Fruit fly (Drosophila melanogaster) whole organism, embryonic: ENCODE measurements around the gene CG32313.

Experiments
- Ada2b ChIP-seq: fragments of 200-800 bp; sonication (Bioruptor generic); IDR thresholded peaks from 2 replicates; pipeline ENCODE4 v1.3.6; 2022; ENCODE audit warnings: missing biosample characterization, missing genetic modification characterization
- B-H2 ChIP-seq: fragments of 200-800 bp; sonication (Bioruptor generic); optimal IDR thresholded peaks from 2 replicates; lab custom pipeline; 2018; ENCODE audit warnings: missing biosample characterization, mild to moderate bottlenecking, missing genetic modification characterization
- CG1024 ChIP-seq: fragments of 200-800 bp; sonication (Bioruptor generic); IDR thresholded peaks from 2 replicates; pipeline ENCODE4 v1.3.6; 2022; ENCODE audit warnings: missing biosample characterization, missing genetic modification characterization
- CG12299 ChIP-seq: fragments of 200-800 bp; sonication (Bioruptor generic); optimal IDR thresholded peaks from 2 replicates; lab custom pipeline; 2018; ENCODE audit warnings: missing biosample characterization, mild to moderate bottlenecking, missing genetic modification characterization
- CG13296 ChIP-seq: fragments of 200-800 bp; sonication (Bioruptor generic); optimal IDR thresholded peaks from 3 replicates; lab custom pipeline; 2018; ENCODE audit warnings: missing biosample characterization, mild to moderate bottlenecking, missing genetic modification characterization
- CG14710 ChIP-seq: fragments of 200-800 bp; sonication (Bioruptor generic); optimal IDR thresholded peaks from 3 replicates; lab custom pipeline; 2019; ENCODE audit warnings: missing biosample characterization, mild to moderate bottlenecking, missing genetic modification characterization, moderate library complexity
- CG1647 ChIP-seq: fragments of 200-800 bp; sonication (Bioruptor generic); optimal IDR thresholded peaks from 3 replicates; lab custom pipeline; 2016; ENCODE audit warnings: missing biosample characterization, missing genetic modification characterization
- CG17359 ChIP-seq: fragments of 200-800 bp; sonication (Bioruptor generic); optimal IDR thresholded peaks from 3 replicates; lab custom pipeline; 2018; ENCODE audit warnings: missing biosample characterization, mild to moderate bottlenecking, missing genetic modification characterization, moderate library complexity
- CG17912 ChIP-seq: fragments of 200-800 bp; sonication (Bioruptor generic); optimal IDR thresholded peaks from 2 replicates; lab custom pipeline; 2018; ENCODE audit warnings: missing biosample characterization, mild to moderate bottlenecking, missing genetic modification characterization
- CG18599 ChIP-seq: fragments of 200-800 bp; sonication (Bioruptor generic); optimal IDR thresholded peaks from 3 replicates; lab custom pipeline; 2017; ENCODE audit warnings: missing biosample characterization, missing genetic modification characterization, mild to moderate bottlenecking, moderate library complexity, missing genetic modification reagents
- CG18764 ChIP-seq: fragments of 200-800 bp; sonication (Bioruptor generic); optimal IDR thresholded peaks from 3 replicates; lab custom pipeline; 2016; ENCODE audit warnings: missing biosample characterization, missing genetic modification characterization
- CG30403 ChIP-seq: fragments of 200-800 bp; sonication (Bioruptor generic); optimal IDR thresholded peaks from 3 replicates; lab custom pipeline; 2016; ENCODE audit warnings: missing biosample characterization, missing genetic modification characterization
- CG32772 ChIP-seq: fragments of 200-800 bp; sonication (Bioruptor generic); IDR thresholded peaks from 2 replicates; pipeline ENCODE4 v1.3.6; 2022; ENCODE audit warnings: missing biosample characterization, missing genetic modification characterization
- CG42726 ChIP-seq: fragments of 200-800 bp; sonication (Bioruptor generic); IDR thresholded peaks from 2 replicates; pipeline ENCODE4 v1.3.6; 2022; ENCODE audit warnings: missing biosample characterization, missing genetic modification characterization; ENCODE audit not compliant: partially characterized antibody
- CG43689 ChIP-seq: fragments of 200-800 bp; sonication (Bioruptor generic); IDR thresholded peaks from 2 replicates; pipeline ENCODE4 v1.3.6; 2022; ENCODE audit warnings: missing biosample characterization, missing genetic modification characterization
- CG4617 ChIP-seq: fragments of 200-800 bp; sonication (Bioruptor generic); optimal IDR thresholded peaks from 3 replicates; lab custom pipeline; 2016; ENCODE audit warnings: missing biosample characterization, missing genetic modification characterization, borderline replicate concordance
- CG5245 ChIP-seq: fragments of 200-800 bp; sonication (Bioruptor generic); optimal IDR thresholded peaks from 3 replicates; lab custom pipeline; 2016; ENCODE audit warnings: missing biosample characterization, missing genetic modification characterization
- CG6272 ChIP-seq: fragments of 200-800 bp; sonication (Bioruptor generic); IDR thresholded peaks from 2 replicates; pipeline ENCODE4 v1.3.6; 2022; ENCODE audit warnings: missing biosample characterization, missing genetic modification characterization
- CG6854 ChIP-seq: fragments of 200-800 bp; sonication (Bioruptor generic); optimal IDR thresholded peaks from 3 replicates; lab custom pipeline; 2017; ENCODE audit warnings: missing biosample characterization, mild to moderate bottlenecking, missing genetic modification characterization
- CG7271 ChIP-seq: fragments of 200-800 bp; sonication (Bioruptor generic); optimal IDR thresholded peaks from 2 replicates; lab custom pipeline; 2018; ENCODE audit warnings: missing biosample characterization, mild to moderate bottlenecking, missing genetic modification characterization, moderate library complexity
- Dref ChIP-seq: fragments of 200-800 bp; sonication (Bioruptor generic); IDR thresholded peaks from 2 replicates; pipeline ENCODE4 v1.3.6; 2022; ENCODE audit warnings: missing biosample characterization, missing genetic modification characterization
- Fer1 ChIP-seq: fragments of 200-800 bp; sonication (Bioruptor generic); optimal IDR thresholded peaks from 2 replicates; lab custom pipeline; 2017; ENCODE audit warnings: missing biosample characterization, mild to moderate bottlenecking, missing genetic modification characterization
- GATAe ChIP-seq: fragments of 200-800 bp; sonication (Bioruptor generic); conservative IDR thresholded peaks from 2 replicates; pipeline ENCODE4 v1.3.6; 2022; ENCODE audit warnings: missing biosample characterization, missing genetic modification characterization
- Gsc ChIP-seq: fragments of 200-800 bp; sonication (Bioruptor generic); IDR thresholded peaks from 2 replicates; pipeline ENCODE4 v1.3.6; 2022; ENCODE audit warnings: missing biosample characterization, missing genetic modification characterization
- HLH4C ChIP-seq: fragments of 200-800 bp; sonication (Bioruptor generic); IDR thresholded peaks from 3 replicates; pipeline ENCODE4 v1.3.6; 2022; ENCODE audit warnings: missing biosample characterization, missing genetic modification characterization; ENCODE audit not compliant: partially characterized antibody
- Hsf ChIP-seq: fragments of 200-800 bp; sonication (Bioruptor generic); optimal IDR thresholded peaks from 3 replicates; lab custom pipeline; 2016; ENCODE audit warnings: missing biosample characterization, missing genetic modification characterization
- MESR4 ChIP-seq: fragments of 200-800 bp; sonication (Bioruptor generic); optimal IDR thresholded peaks from 2 replicates; lab custom pipeline; 2018; ENCODE audit warnings: missing biosample characterization, mild to moderate bottlenecking, missing genetic modification characterization, moderate library complexity
- ab ChIP-seq: fragments of 200-800 bp; sonication (Bioruptor generic); optimal IDR thresholded peaks from 2 replicates; lab custom pipeline; 2016; ENCODE audit warnings: missing biosample characterization, missing genetic modification characterization
- az2 ChIP-seq: fragments of 200-800 bp; sonication (Bioruptor generic); optimal IDR thresholded peaks from 3 replicates; lab custom pipeline; 2016; ENCODE audit warnings: missing biosample characterization, missing genetic modification characterization
- bigmax ChIP-seq: fragments of 200-800 bp; sonication (Bioruptor generic); optimal IDR thresholded peaks from 2 replicates; lab custom pipeline; 2018; ENCODE audit warnings: missing biosample characterization, mild to moderate bottlenecking, missing genetic modification characterization
- cg ChIP-seq: fragments of 200-800 bp; sonication (Bioruptor generic); optimal IDR thresholded peaks from 3 replicates; lab custom pipeline; 2019; ENCODE audit warnings: missing biosample characterization, mild to moderate bottlenecking, missing genetic modification characterization, moderate library complexity
- chif ChIP-seq, 2 experiments: fragments of 200-800 bp; sonication (Bioruptor generic); optimal IDR thresholded peaks; 3 replicates each; lab custom pipeline; 2016; ENCODE audit warnings: missing biosample characterization in 2 of 2, missing genetic modification characterization in 2 of 2
- corto ChIP-seq: fragments of 200-800 bp; sonication (Bioruptor generic); optimal IDR thresholded peaks from 2 replicates; lab custom pipeline; 2016; ENCODE audit warnings: missing biosample characterization, mild to moderate bottlenecking, missing genetic modification characterization, moderate library complexity
- dmrt99B ChIP-seq: fragments of 200-800 bp; sonication (Bioruptor generic); optimal IDR thresholded peaks from 2 replicates; lab custom pipeline; 2018; ENCODE audit warnings: missing biosample characterization, mild to moderate bottlenecking, missing genetic modification characterization, moderate library complexity
- fd102C ChIP-seq: fragments of 200-800 bp; sonication (Bioruptor generic); optimal IDR thresholded peaks from 2 replicates; lab custom pipeline; 2018; ENCODE audit warnings: missing biosample characterization, mild to moderate bottlenecking, missing genetic modification characterization, moderate library complexity
- grau ChIP-seq: fragments of 200-800 bp; optimal IDR thresholded peaks from 3 replicates; lab custom pipeline; 2019; ENCODE audit warnings: missing biosample characterization, mild to moderate bottlenecking, missing genetic modification characterization, moderate library complexity
- klu ChIP-seq: fragments of 200-800 bp; sonication (Bioruptor generic); IDR thresholded peaks from 2 replicates; pipeline ENCODE4 v1.3.6; 2022; ENCODE audit warnings: missing biosample characterization, missing genetic modification characterization
- lbe ChIP-seq: fragments of 200-800 bp; sonication (Bioruptor generic); optimal IDR thresholded peaks from 2 replicates; lab custom pipeline; 2016; ENCODE audit warnings: missing biosample characterization, mild to moderate bottlenecking, missing genetic modification characterization
- mam ChIP-seq: fragments of 200-800 bp; sonication (Bioruptor generic); optimal IDR thresholded peaks from 3 replicates; lab custom pipeline; 2016; ENCODE audit warnings: missing biosample characterization, missing genetic modification characterization
- nom ChIP-seq: fragments of 200-800 bp; sonication (Bioruptor generic); optimal IDR thresholded peaks from 2 replicates; lab custom pipeline; 2017; ENCODE audit warnings: missing biosample characterization, missing genetic modification characterization, mild to moderate bottlenecking, moderate library complexity, missing genetic modification reagents
- psq ChIP-seq: fragments of 200-800 bp; sonication (Bioruptor generic); optimal IDR thresholded peaks from 2 replicates; lab custom pipeline; 2017; ENCODE audit warnings: missing biosample characterization, missing genetic modification characterization
- sd ChIP-seq: fragments of 200-800 bp; sonication (Bioruptor generic); optimal IDR thresholded peaks from 3 replicates; lab custom pipeline; 2018; ENCODE audit warnings: missing biosample characterization, mild to moderate bottlenecking, missing genetic modification characterization, moderate library complexity
- sens ChIP-seq: fragments of 200-800 bp; sonication (Bioruptor generic); peaks from one replicate; lab custom pipeline; 2016; ENCODE audit warnings: missing biosample characterization, missing genetic modification characterization
- sim ChIP-seq: fragments of 200-800 bp; sonication (Bioruptor generic); IDR thresholded peaks from 2 replicates; pipeline ENCODE4 v1.3.6; 2022; ENCODE audit warnings: missing biosample characterization, missing genetic modification characterization
- slou ChIP-seq: fragments of 200-800 bp; sonication (Bioruptor generic); optimal IDR thresholded peaks from 3 replicates; lab custom pipeline; 2016; ENCODE audit warnings: missing biosample characterization, missing genetic modification characterization
- slp2 ChIP-seq: fragments of 200-800 bp; sonication (Bioruptor generic); optimal IDR thresholded peaks from 2 replicates; lab custom pipeline; 2016; ENCODE audit warnings: missing biosample characterization, missing genetic modification characterization
- tgo ChIP-seq: fragments of 200-800 bp; sonication (Bioruptor generic); IDR thresholded peaks from 3 replicates; pipeline ENCODE4 v1.3.6; 2022; ENCODE audit warnings: missing biosample characterization, missing genetic modification characterization
- yki ChIP-seq: fragments of >200 bp; optimal IDR thresholded peaks from 3 replicates; lab custom pipeline; 2018
- zen2 ChIP-seq: fragments of 200-800 bp; sonication (Bioruptor generic); IDR thresholded peaks from 3 replicates; pipeline ENCODE4 v1.3.6; 2022; ENCODE audit warnings: missing biosample characterization, missing genetic modification characterization; ENCODE audit not compliant: partially characterized antibody

CG32313 gene

DNA sequence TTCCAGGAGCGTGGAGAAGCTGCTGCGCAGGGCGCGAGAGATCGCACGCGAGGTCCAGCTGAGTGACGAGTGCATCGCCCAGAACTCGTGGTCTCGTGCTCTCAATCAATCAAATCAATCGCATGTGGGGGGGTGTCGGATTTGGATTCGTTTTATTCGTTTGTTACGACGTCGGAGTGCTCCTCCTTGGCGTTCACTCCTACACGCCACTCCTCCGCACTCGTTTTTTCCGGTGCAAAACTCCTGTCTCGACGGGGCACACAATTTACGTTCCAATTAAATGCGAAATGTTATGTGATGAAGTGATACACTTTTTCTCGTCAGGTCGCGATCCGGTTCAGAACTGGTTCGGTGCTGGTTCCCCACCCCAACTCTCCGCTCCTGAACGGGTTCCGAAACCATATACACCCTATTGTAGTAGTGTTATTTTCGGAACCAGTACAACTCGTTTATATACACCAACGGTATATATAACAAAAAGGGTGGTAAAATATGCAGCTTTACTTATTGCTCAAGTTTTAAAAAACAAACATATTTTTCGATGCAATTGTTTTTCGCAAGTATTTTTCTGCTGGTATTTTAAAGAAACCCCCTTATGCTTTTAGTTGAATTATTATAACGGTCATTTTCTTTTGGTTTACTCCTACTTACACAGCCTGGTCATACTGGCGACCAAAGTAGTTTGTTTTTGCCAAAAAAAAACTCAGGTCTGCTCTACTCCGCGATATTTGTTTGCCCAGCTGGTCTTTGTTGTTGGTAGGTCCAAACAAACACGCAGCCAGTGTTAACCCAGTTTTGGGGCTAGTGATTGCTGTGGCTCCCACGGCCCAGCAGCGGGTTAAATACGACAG, 8.8 kb downstream of the CG32313 start, which contains the start of the genes CG12091 and pns (continued):
- TF ChIP-seq Dref (GFP tag; lab: Robert Waterston, UW) = no peak
- TF ChIP-seq az2 (GFP tag; lab: Kevin White, UChicago) = peak; percentile 62
- TF ChIP-seq corto (GFP tag; lab: Kevin White, UChicago) = no peak
- peak; percentile 56; the same call in 2 of the 3 replicates for TF ChIP-seq tgo
- peak; percentile 59 for TF ChIP-seq B-H2 (GFP tag; lab: Kevin White, UChicago)
- TF ChIP-seq CG5245 (GFP tag; lab: Kevin White, UChicago) = peak; percentile 70
- no peak for TF ChIP-seq ab (GFP tag; lab: Kevin White, UChicago)
- no peak for TF ChIP-seq CG43689 (GFP tag; lab: Robert Waterston, UW)
- peak; percentile 66 to 69 for TF ChIP-seq chif (GFP tag; optimal IDR thresholded peaks at IDR 0.05; lab: Kevin White, UChicago)
- peak; percentile 45 for TF ChIP-seq sd (tag; lab: Kevin White, UChicago)
- no peak for TF ChIP-seq sim (GFP tag; lab: Robert Waterston, UW)
- TF ChIP-seq lbe (GFP tag; lab: Kevin White, UChicago) = peak; percentile 59
- peak; percentile 93 for TF ChIP-seq MESR4 (GFP tag; lab: Kevin White, UChicago)
- TF ChIP-seq psq (GFP tag; lab: Kevin White, UChicago) = peak; percentile 38
- peak; percentile 41; the same call in 1 of the 2 replicates for TF ChIP-seq CG1024 (GFP tag; lab: Robert Waterston, UW)
- no peak for TF ChIP-seq slou
- peak; percentile 79 for TF ChIP-seq mam
- no peak; the same call in 2 of the 3 replicates for TF ChIP-seq zen2 (GFP tag; lab: Robert Waterston, UW)
- TF ChIP-seq nom (GFP tag; lab: Kevin White, UChicago) = peak; percentile 31
- TF ChIP-seq CG32772 (GFP tag; lab: Robert Waterston, UW) = 0 out of 2 replicates have a peak, but pooled peaks have one; percentile 19
- TF ChIP-seq fd102C (GFP tag; lab: Kevin White, UChicago) = peak; percentile 12
- TF ChIP-seq CG30403 = peak; percentile 81
- TF ChIP-seq CG6272 (GFP tag; lab: Robert Waterston, UW) = peak; percentile 32; the same call in 1 of the 2 replicates
- no peak for TF ChIP-seq yki (lab: Kevin White, UChicago)
- TF ChIP-seq CG4617 (GFP tag; lab: Kevin White, UChicago) = peak; percentile 27
- peak; percentile 52 for TF ChIP-seq CG7271
- no peak for TF ChIP-seq dmrt99B (tag; lab: Kevin White, UChicago)
- peak; percentile 42 for TF ChIP-seq CG12299 (tag; lab: Kevin White, UChicago)
- TF ChIP-seq GATAe = no peak
- peak; percentile 89 for TF ChIP-seq CG14710 (tag; lab: Kevin White, UChicago)
- peak; percentile 50 for TF ChIP-seq CG13296 (GFP tag; lab: Kevin White, UChicago)
- peak; percentile 35 for TF ChIP-seq CG1647 (GFP tag; lab: Kevin White, UChicago)
- peak; percentile 17 for TF ChIP-seq CG6854 (GFP tag; lab: Kevin White, UChicago)
- TF ChIP-seq HLH4C = peak; percentile 40; the same call in 1 of the 3 replicates
- TF ChIP-seq CG42726 (GFP tag; lab: Robert Waterston, UW) = no peak
- peak; percentile 67 for TF ChIP-seq grau (tag; lab: Kevin White, UChicago)
- TF ChIP-seq Hsf = peak; percentile 73
- peak; percentile 53; the same call in 1 of the 2 replicates for TF ChIP-seq klu (GFP tag; lab: Robert Waterston, UW)
- TF ChIP-seq CG18599 = peak; percentile 70
- no peak for TF ChIP-seq cg (GFP tag; lab: Kevin White, UChicago)
- TF ChIP-seq slp2 = peak; percentile 37
- TF ChIP-seq CG18764 (GFP tag; lab: Kevin White, UChicago) = peak; percentile 56
- no peak for TF ChIP-seq Gsc (GFP tag; lab: Robert Waterston, UW)
- no peak for TF ChIP-seq CG17912 (GFP tag; lab: Kevin White, UChicago)
- peak; percentile 7 for TF ChIP-seq bigmax (GFP tag; lab: Kevin White, UChicago)
- peak; percentile 11; the same call in 1 of the 2 replicates for TF ChIP-seq Ada2b (GFP tag; lab: Robert Waterston, UW)
- peak; percentile 97 for TF ChIP-seq sens (GFP tag; lab: Kevin White, UChicago)
- peak; percentile 61 for TF ChIP-seq CG17359 (tag; lab: Kevin White, UChicago)
- TF ChIP-seq Fer1 (GFP tag; lab: Kevin White, UChicago) = peak; percentile 60
